Fruit fly (Drosophila melanogaster) whole organism, embryonic: Measurements from ENCODE around the gene Bicra.

ENCODE experiments used
- Ada2b ChIP-seq: fragments of 200-800 bp; sonication (Bioruptor generic); IDR thresholded peaks from 2 replicates; pipeline ENCODE4 v1.3.6; 2022; ENCODE audit warnings: missing biosample characterization, missing genetic modification characterization
- Adf1 ChIP-seq: fragments of 200-800 bp; sonication (Bioruptor generic); IDR thresholded peaks from 2 replicates; pipeline ENCODE4 v1.3.6; 2022; ENCODE audit warnings: missing biosample characterization, missing genetic modification characterization
- BtbVII ChIP-seq: fragments of 200-800 bp; sonication (Bioruptor generic); optimal IDR thresholded peaks from 3 replicates; lab custom pipeline; 2017; ENCODE audit warnings: missing biosample characterization, mild to moderate bottlenecking, missing genetic modification characterization
- CG1024 ChIP-seq: fragments of 200-800 bp; sonication (Bioruptor generic); IDR thresholded peaks from 2 replicates; pipeline ENCODE4 v1.3.6; 2022; ENCODE audit warnings: missing biosample characterization, missing genetic modification characterization
- CG10321 ChIP-seq: fragments of 200-800 bp; sonication (Bioruptor generic); IDR thresholded peaks from 2 replicates; pipeline ENCODE4 v1.3.6; 2022; ENCODE audit warnings: missing biosample characterization, missing genetic modification characterization
- CG12659 ChIP-seq: fragments of 200-800 bp; sonication (Bioruptor generic); optimal IDR thresholded peaks from 3 replicates; lab custom pipeline; 2017; ENCODE audit warnings: mild to moderate bottlenecking, missing biosample characterization, missing genetic modification reagents, missing genetic modification characterization
- CG13624 ChIP-seq: fragments of 200-800 bp; sonication (Bioruptor generic); optimal IDR thresholded peaks from 2 replicates; lab custom pipeline; 2016; ENCODE audit warnings: missing biosample characterization, missing genetic modification characterization
- CG14965 ChIP-seq: fragments of 200-800 bp; sonication (Bioruptor generic); optimal IDR thresholded peaks from 2 replicates; lab custom pipeline; 2016; ENCODE audit warnings: missing biosample characterization, missing genetic modification characterization, borderline replicate concordance
- CG15269 ChIP-seq: fragments of 200-800 bp; sonication (Bioruptor generic); optimal IDR thresholded peaks from 2 replicates; lab custom pipeline; 2018; ENCODE audit warnings: missing biosample characterization, mild to moderate bottlenecking, missing genetic modification characterization, moderate library complexity
- CG1603 ChIP-seq: fragments of 200-800 bp; sonication (Bioruptor generic); optimal IDR thresholded peaks from 2 replicates; lab custom pipeline; 2019; ENCODE audit warnings: missing biosample characterization, mild to moderate bottlenecking, missing genetic modification characterization, moderate library complexity
- CG17361 ChIP-seq: fragments of 200-800 bp; sonication (Bioruptor generic); IDR thresholded peaks from 3 replicates; pipeline ENCODE4 v1.3.6; 2022; ENCODE audit warnings: missing biosample characterization, missing genetic modification characterization
- CG2678 ChIP-seq: fragments of 200-800 bp; sonication (Bioruptor generic); optimal IDR thresholded peaks from 3 replicates; lab custom pipeline; 2019; ENCODE audit warnings: missing biosample characterization, mild to moderate bottlenecking, missing genetic modification characterization, moderate library complexity
- CG2712 ChIP-seq: fragments of 200-800 bp; optimal IDR thresholded peaks from 3 replicates; lab custom pipeline; 2019; ENCODE audit warnings: missing biosample characterization, mild to moderate bottlenecking, missing genetic modification characterization, moderate library complexity
- CG30403 ChIP-seq: fragments of 200-800 bp; sonication (Bioruptor generic); optimal IDR thresholded peaks from 3 replicates; lab custom pipeline; 2016; ENCODE audit warnings: missing biosample characterization, missing genetic modification characterization
- CG31441 ChIP-seq: fragments of 200-800 bp; sonication (Bioruptor generic); IDR thresholded peaks from 2 replicates; pipeline ENCODE4 v1.3.6; 2022; ENCODE audit warnings: missing biosample characterization, missing genetic modification characterization
- CG32772 ChIP-seq: fragments of 200-800 bp; sonication (Bioruptor generic); IDR thresholded peaks from 2 replicates; pipeline ENCODE4 v1.3.6; 2022; ENCODE audit warnings: missing biosample characterization, missing genetic modification characterization
- CG3847 ChIP-seq: fragments of 200-800 bp; sonication (Bioruptor generic); IDR thresholded peaks from 2 replicates; pipeline ENCODE4 v1.3.6; 2022; ENCODE audit warnings: missing biosample characterization, missing genetic modification characterization
- CG6854 ChIP-seq: fragments of 200-800 bp; sonication (Bioruptor generic); optimal IDR thresholded peaks from 3 replicates; lab custom pipeline; 2017; ENCODE audit warnings: missing biosample characterization, mild to moderate bottlenecking, missing genetic modification characterization
- CG7271 ChIP-seq: fragments of 200-800 bp; sonication (Bioruptor generic); optimal IDR thresholded peaks from 2 replicates; lab custom pipeline; 2018; ENCODE audit warnings: missing biosample characterization, mild to moderate bottlenecking, missing genetic modification characterization, moderate library complexity
- CG7372 ChIP-seq: fragments of 200-800 bp; sonication (Bioruptor generic); IDR thresholded peaks from 2 replicates; pipeline ENCODE4 v1.3.6; 2022; ENCODE audit warnings: missing biosample characterization, missing genetic modification characterization
- CG9817 ChIP-seq: fragments of 200-800 bp; sonication (Bioruptor generic); optimal IDR thresholded peaks from 2 replicates; lab custom pipeline; 2018; ENCODE audit warnings: missing biosample characterization, mild to moderate bottlenecking, missing genetic modification characterization, moderate library complexity
- CkIIα-i1 ChIP-seq: fragments of 200-800 bp; sonication (Bioruptor generic); IDR thresholded peaks from 2 replicates; pipeline ENCODE4 v1.3.6; 2022; ENCODE audit warnings: missing biosample characterization, missing genetic modification characterization
- CoRest ChIP-seq: fragments of 200-800 bp; sonication (Bioruptor generic); optimal IDR thresholded peaks from 3 replicates; lab custom pipeline; 2018; ENCODE audit warnings: missing biosample characterization, mild to moderate bottlenecking, missing genetic modification characterization, moderate library complexity
- Fer3 ChIP-seq: fragments of 200-800 bp; sonication (Bioruptor generic); optimal IDR thresholded peaks from 2 replicates; lab custom pipeline; 2018; ENCODE audit warnings: missing biosample characterization, mild to moderate bottlenecking, missing genetic modification characterization, moderate library complexity
- Hand ChIP-seq: fragments of 200-800 bp; sonication (Bioruptor generic); optimal IDR thresholded peaks from 2 replicates; lab custom pipeline; 2017; ENCODE audit warnings: mild to moderate bottlenecking, missing biosample characterization, missing genetic modification reagents, missing genetic modification characterization
- Hmx ChIP-seq: fragments of 200-800 bp; sonication (Bioruptor generic); optimal IDR thresholded peaks from 2 replicates; lab custom pipeline; 2016; ENCODE audit warnings: missing biosample characterization, missing genetic modification characterization
- Hsf ChIP-seq: fragments of 200-800 bp; sonication (Bioruptor generic); optimal IDR thresholded peaks from 3 replicates; lab custom pipeline; 2016; ENCODE audit warnings: missing biosample characterization, missing genetic modification characterization
- Trl ChIP-seq, 3 experiments: fragments of >200 bp in 2 of 3; fragments of 200-800 bp in 1 of 3; sonication (Bioruptor generic) in 1 of 3; optimal IDR thresholded peaks; 2 replicates in 1 of 3; 3 replicates in 2 of 3; lab custom pipeline; 2016 to 2017; ENCODE audit warnings: missing biosample characterization in 1 of 3, missing genetic modification characterization in 1 of 3
- aop ChIP-seq: fragments of 200-800 bp; sonication (Bioruptor generic); IDR thresholded peaks from 2 replicates; pipeline ENCODE4 v1.3.6; 2022; ENCODE audit warnings: missing biosample characterization, missing genetic modification characterization
- bbx ChIP-seq: fragments of 200-800 bp; sonication (Bioruptor generic); IDR thresholded peaks from 2 replicates; pipeline ENCODE4 v1.3.6; 2022; ENCODE audit warnings: missing biosample characterization, missing genetic modification characterization; ENCODE audit not compliant: partially characterized antibody
- crc ChIP-seq: fragments of 200-800 bp; sonication (Bioruptor generic); optimal IDR thresholded peaks from 2 replicates; lab custom pipeline; 2016; ENCODE audit warnings: missing biosample characterization, missing genetic modification characterization
- croc ChIP-seq: fragments of 200-800 bp; sonication (Bioruptor generic); conservative IDR thresholded peaks from 3 replicates; pipeline ENCODE4 v1.3.6; 2022; ENCODE audit warnings: missing biosample characterization, missing genetic modification characterization
- cwo ChIP-seq: fragments of 200-800 bp; sonication (Bioruptor generic); optimal IDR thresholded peaks from 3 replicates; lab custom pipeline; 2017; ENCODE audit warnings: missing biosample characterization, missing genetic modification characterization, mild to moderate bottlenecking, moderate library complexity, missing genetic modification reagents
- dan ChIP-seq: fragments of 200-800 bp; sonication (Bioruptor generic); IDR thresholded peaks from 2 replicates; pipeline ENCODE4 v1.3.6; 2022; ENCODE audit warnings: missing biosample characterization, missing genetic modification characterization
- dimm ChIP-seq: fragments of 200-800 bp; sonication (Bioruptor generic); IDR thresholded peaks from 2 replicates; pipeline ENCODE4 v1.3.6; 2022; ENCODE audit warnings: missing biosample characterization, missing genetic modification characterization
- dmrt99B ChIP-seq: fragments of 200-800 bp; sonication (Bioruptor generic); optimal IDR thresholded peaks from 2 replicates; lab custom pipeline; 2018; ENCODE audit warnings: missing biosample characterization, mild to moderate bottlenecking, missing genetic modification characterization, moderate library complexity
- eyg ChIP-seq: fragments of 200-800 bp; sonication (Bioruptor generic); optimal IDR thresholded peaks from 3 replicates; lab custom pipeline; 2016; ENCODE audit warnings: missing biosample characterization, missing genetic modification characterization
- fru ChIP-seq: fragments of >200 bp; optimal IDR thresholded peaks from 2 replicates; lab custom pipeline; 2017
- gcm2 ChIP-seq: fragments of 200-800 bp; sonication (Bioruptor generic); optimal IDR thresholded peaks from 2 replicates; lab custom pipeline; 2016; ENCODE audit warnings: missing biosample characterization, missing genetic modification characterization
- grn ChIP-seq: fragments of 200-800 bp; sonication (Bioruptor generic); optimal IDR thresholded peaks from 3 replicates; lab custom pipeline; 2017; ENCODE audit warnings: missing biosample characterization, missing genetic modification characterization
- hkb ChIP-seq, 2 experiments: fragments of 200-800 bp in 1 of 2; fragments of >200 bp in 1 of 2; sonication (Bioruptor generic) in 1 of 2; IDR thresholded peaks in 1 of 2; optimal IDR thresholded peaks in 1 of 2; 2 replicates each; pipeline versions ENCODE4 v1.3.6 to Lab custom; 2017 to 2022; ENCODE audit warnings: missing biosample characterization in 1 of 2, missing genetic modification characterization in 1 of 2
- luna ChIP-seq: fragments of 200-800 bp; sonication (Bioruptor generic); optimal IDR thresholded peaks from 2 replicates; lab custom pipeline; 2016; ENCODE audit warnings: missing biosample characterization, missing genetic modification characterization
- run ChIP-seq: fragments of 200-800 bp; sonication (Bioruptor generic); optimal IDR thresholded peaks from 3 replicates; lab custom pipeline; 2018; ENCODE audit warnings: missing biosample characterization, mild to moderate bottlenecking, missing genetic modification characterization
- salm ChIP-seq: fragments of 200-800 bp; sonication (Bioruptor generic); optimal IDR thresholded peaks from 2 replicates; lab custom pipeline; 2018; ENCODE audit warnings: missing biosample characterization, mild to moderate bottlenecking, missing genetic modification characterization
- sc ChIP-seq, 3 experiments: fragments of >200 bp in 2 of 3; fragments of 200-800 bp in 1 of 3; sonication (Bioruptor generic) in 1 of 3; optimal IDR thresholded peaks; 2 replicates in 2 of 3; 3 replicates in 1 of 3; lab custom pipeline; 2017; ENCODE audit warnings: mild to moderate bottlenecking in 1 of 3, missing biosample characterization in 1 of 3, missing genetic modification characterization in 1 of 3, missing genetic modification reagents in 1 of 3
- sima ChIP-seq: fragments of 200-800 bp; sonication (Bioruptor generic); optimal IDR thresholded peaks from 2 replicates; lab custom pipeline; 2016; ENCODE audit warnings: missing biosample characterization, missing genetic modification characterization
- tll ChIP-seq, 2 experiments: fragments of 200-800 bp in 1 of 2; fragments of >200 bp in 1 of 2; sonication (Bioruptor generic) in 1 of 2; optimal IDR thresholded peaks; 2 replicates each; lab custom pipeline; 2017 to 2019; ENCODE audit warnings: missing biosample characterization in 2 of 2, missing genetic modification characterization in 2 of 2, mild to moderate bottlenecking in 1 of 2, moderate library complexity in 1 of 2
- trh ChIP-seq: fragments of 200-800 bp; sonication (Bioruptor generic); optimal IDR thresholded peaks from 2 replicates; lab custom pipeline; 2016; ENCODE audit warnings: missing biosample characterization, missing genetic modification characterization
- vvl ChIP-seq: fragments of 200-800 bp; sonication (Bioruptor generic); IDR thresholded peaks from 2 replicates; pipeline ENCODE4 v1.3.6; 2022; ENCODE audit warnings: missing biosample characterization, missing genetic modification characterization

Bicra gene

DNA sequence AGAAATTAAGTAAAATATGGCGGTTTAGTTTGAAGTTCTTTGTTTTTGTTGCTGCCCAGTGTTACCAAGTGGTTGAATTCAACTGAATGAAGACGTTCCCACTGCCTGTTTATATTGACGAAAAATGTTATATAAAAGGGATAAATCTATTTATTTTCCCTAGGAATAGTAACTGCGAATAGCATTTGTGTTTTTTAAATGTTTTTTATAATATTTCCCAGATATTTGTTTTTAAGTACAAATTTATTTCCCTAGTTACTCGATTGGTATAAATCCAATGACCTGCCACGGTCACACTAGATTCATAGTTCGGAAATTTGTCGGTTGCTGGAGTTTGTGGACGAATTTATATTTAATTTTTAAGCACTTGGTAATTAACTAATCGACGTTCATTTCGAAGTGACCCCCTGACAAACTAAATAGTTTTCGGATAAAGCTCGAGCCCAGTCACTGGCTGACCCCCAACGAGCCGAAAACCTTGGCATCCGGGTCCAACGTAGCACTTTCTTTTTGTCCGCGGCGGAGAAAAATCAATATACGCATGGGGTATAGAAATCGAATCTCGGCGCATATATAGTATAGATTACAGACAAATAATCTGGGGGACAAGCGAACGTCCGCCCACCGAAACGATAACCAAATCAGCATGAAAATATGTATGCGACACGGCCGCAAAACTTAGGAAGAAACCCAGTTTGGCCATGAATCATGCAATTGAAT lies 68.2 kb downstream of the Bicra start, which contains the start of the genes dgt6 and Vha100-1 (continued):
- no peak for TF ChIP-seq CkIIα-i1 (GFP tag; lab: Robert Waterston, UW)
- TF ChIP-seq CG1024 (GFP tag; lab: Robert Waterston, UW) = no peak
- TF ChIP-seq CG30403 = peak; percentile 51
- TF ChIP-seq CG14965 (GFP tag; lab: Kevin White, UChicago) = no peak
- no peak for TF ChIP-seq dmrt99B
- no peak for TF ChIP-seq gcm2
- 0 out of 2 replicates have a peak, but pooled peaks have one; percentile 41 for TF ChIP-seq CG3847
- no peak for TF ChIP-seq CG6854 (GFP tag; lab: Kevin White, UChicago)
- no peak for TF ChIP-seq CG31441
- no peak for TF ChIP-seq eyg (GFP tag; lab: Kevin White, UChicago)
- no peak for TF ChIP-seq CG2678
- TF ChIP-seq CG13624 (GFP tag; lab: Kevin White, UChicago) = no peak
- peak; percentile 49 for TF ChIP-seq CG12659 (GFP tag; lab: Kevin White, UChicago)
- peak; percentile 6 for TF ChIP-seq Fer3 (tag; lab: Kevin White, UChicago)
- peak; percentile 53 for TF ChIP-seq CG2712 (tag; lab: Kevin White, UChicago)
- TF ChIP-seq Ada2b = no peak
- no peak for TF ChIP-seq sc (optimal IDR thresholded peaks at IDR 0.05; lab: Kevin White, UChicago)
- no peak for TF ChIP-seq sc (GFP tag; optimal IDR thresholded peaks at IDR 0.05; lab: Kevin White, UChicago)
- no peak for TF ChIP-seq CG7372 (GFP tag; lab: Robert Waterston, UW)
- no peak for TF ChIP-seq run (tag; lab: Kevin White, UChicago)
- TF ChIP-seq hkb (optimal IDR thresholded peaks at IDR 0.05; lab: Kevin White, UChicago) = no peak
- TF ChIP-seq hkb (GFP tag; IDR thresholded peaks at IDR 0.05; lab: Robert Waterston, UW) = no peak
- no peak for TF ChIP-seq Trl (optimal IDR thresholded peaks at IDR 0.05; lab: Kevin White, UChicago)
- TF ChIP-seq Trl (GFP tag; optimal IDR thresholded peaks at IDR 0.05; lab: Kevin White, UChicago) = no peak
- no peak for TF ChIP-seq CG10321
- TF ChIP-seq aop (GFP tag; lab: Robert Waterston, UW) = no peak
- no peak for TF ChIP-seq CG17361 (GFP tag; lab: Robert Waterston, UW)
- no peak for TF ChIP-seq Hand (GFP tag; lab: Kevin White, UChicago)
- TF ChIP-seq trh (GFP tag; lab: Kevin White, UChicago) = no peak
- no peak for TF ChIP-seq dimm (GFP tag; lab: Robert Waterston, UW)
- no peak for TF ChIP-seq Hmx (GFP tag; lab: Kevin White, UChicago)
- TF ChIP-seq CG1603 (tag; lab: Kevin White, UChicago) = no peak
- TF ChIP-seq cwo (GFP tag; lab: Kevin White, UChicago) = no peak
- TF ChIP-seq sima (GFP tag; lab: Kevin White, UChicago) = no peak
- no peak for TF ChIP-seq fru (lab: Kevin White, UChicago)
- TF ChIP-seq BtbVII (GFP tag; lab: Kevin White, UChicago) = no peak
- no peak for TF ChIP-seq CG32772
- no peak for TF ChIP-seq dan (GFP tag; lab: Robert Waterston, UW)
- peak; percentile 52; the same call in 1 of the 2 replicates for TF ChIP-seq vvl
- TF ChIP-seq bbx (GFP tag; lab: Robert Waterston, UW) = no peak
- no peak for TF ChIP-seq luna (GFP tag; lab: Kevin White, UChicago)
- TF ChIP-seq croc = no peak
- TF ChIP-seq CG9817 (tag; lab: Kevin White, UChicago) = no peak
- no peak for TF ChIP-seq CG15269 (tag; lab: Kevin White, UChicago)
- TF ChIP-seq crc (GFP tag; lab: Kevin White, UChicago) = no peak
- TF ChIP-seq CoRest (tag; lab: Kevin White, UChicago) = no peak
- TF ChIP-seq grn (GFP tag; lab: Kevin White, UChicago) = no peak
- no peak for TF ChIP-seq tll (GFP tag; optimal IDR thresholded peaks at IDR 0.05; lab: Kevin White, UChicago)
- no peak for TF ChIP-seq Hsf (GFP tag; lab: Kevin White, UChicago)
- no peak for TF ChIP-seq Adf1 (GFP tag; lab: Robert Waterston, UW)
- TF ChIP-seq salm (tag; lab: Kevin White, UChicago) = no peak
- TF ChIP-seq CG7271 (tag; lab: Kevin White, UChicago) = no peak
